Worm (Caenorhabditis elegans) whole organism, late embryonic: ENCODE measurements around the gene W06G6.10.

Experiments
- C08G9.2 ChIP-seq: sonication (generic microtip); optimal IDR thresholded peaks from 2 replicates; lab custom pipeline; 2016; ENCODE audit warnings: mild to moderate bottlenecking, missing genetic modification characterization, moderate library complexity, missing compliant biosample characterization
- C38D4.7 ChIP-seq: fragments of 200-800 bp; sonication (Bioruptor generic); optimal IDR thresholded peaks from 2 replicates; lab custom pipeline; 2018; ENCODE audit warnings: mild to moderate bottlenecking, missing genetic modification characterization, moderate library complexity, missing compliant biosample characterization
- K02D7.2 ChIP-seq: sonication (generic microtip); optimal IDR thresholded peaks from 2 replicates; lab custom pipeline; 2017; ENCODE audit warnings: mild to moderate bottlenecking, missing genetic modification characterization, missing compliant biosample characterization
- T23F11.4 ChIP-seq: fragments of 200-800 bp; sonication (Bioruptor generic); optimal IDR thresholded peaks from 2 replicates; lab custom pipeline; 2018; ENCODE audit warnings: mild to moderate bottlenecking, missing genetic modification characterization, missing compliant biosample characterization
- ahr-1 ChIP-seq: sonication (generic microtip); optimal IDR thresholded peaks from 2 replicates; lab custom pipeline; 2016; ENCODE audit warnings: missing genetic modification characterization, missing compliant biosample characterization
- ceh-18 ChIP-seq: sonication (generic microtip); optimal IDR thresholded peaks from 2 replicates; lab custom pipeline; 2016; ENCODE audit warnings: missing genetic modification characterization, missing compliant biosample characterization
- ceh-2 ChIP-seq: sonication (generic microtip); optimal IDR thresholded peaks from 2 replicates; lab custom pipeline; 2016; ENCODE audit warnings: missing genotype, missing genetic modification characterization, missing compliant biosample characterization
- ceh-22 ChIP-seq: sonication (generic microtip); optimal IDR thresholded peaks from 2 replicates; lab custom pipeline; 2017; ENCODE audit warnings: missing biosample characterization, missing genetic modification characterization
- ceh-30 ChIP-seq: fragments of 150-350 bp; optimal IDR thresholded peaks from 2 replicates; lab custom pipeline; 2014; ENCODE audit warnings: missing biosample characterization, missing genetic modification characterization
- ceh-31 ChIP-seq: sonication (generic microtip); optimal IDR thresholded peaks from 2 replicates; lab custom pipeline; 2016; ENCODE audit warnings: missing genetic modification characterization, missing compliant biosample characterization
- ceh-45 ChIP-seq: fragments of 200-800 bp; sonication (Bioruptor generic); IDR thresholded peaks from 2 replicates; pipeline ENCODE4 v1.3.6; 2022; ENCODE audit warnings: missing genetic modification reagents, missing genetic modification characterization, missing compliant biosample characterization
- ceh-48 ChIP-seq: sonication (generic microtip); optimal IDR thresholded peaks from 2 replicates; lab custom pipeline; 2016; ENCODE audit warnings: missing genetic modification characterization, inconsistent platforms, missing compliant biosample characterization
- ceh-6 ChIP-seq: fragments of 200-800 bp; sonication (Bioruptor generic); optimal IDR thresholded peaks from 2 replicates; lab custom pipeline; 2018; ENCODE audit warnings: mild to moderate bottlenecking, missing genetic modification characterization, missing compliant biosample characterization
- elt-2 ChIP-seq: sonication (generic microtip); optimal IDR thresholded peaks from 2 replicates; lab custom pipeline; 2016; ENCODE audit warnings: missing genetic modification reagents, missing genetic modification characterization, missing compliant biosample characterization
- eyg-1 ChIP-seq: sonication (generic microtip); optimal IDR thresholded peaks from 2 replicates; lab custom pipeline; 2016; ENCODE audit warnings: missing genotype, missing genetic modification characterization, missing compliant biosample characterization
- fax-1 ChIP-seq: sonication (generic microtip); optimal IDR thresholded peaks from 2 replicates; lab custom pipeline; 2016; ENCODE audit warnings: missing genotype, missing genetic modification characterization, missing compliant biosample characterization
- fkh-6 ChIP-seq: sonication (generic microtip); optimal IDR thresholded peaks from 2 replicates; lab custom pipeline; 2016; ENCODE audit warnings: missing genetic modification characterization, missing compliant biosample characterization
- gmeb-2 ChIP-seq: sonication (generic microtip); optimal IDR thresholded peaks from 2 replicates; lab custom pipeline; 2016; ENCODE audit warnings: missing genetic modification characterization, inconsistent platforms, missing compliant biosample characterization
- hlh-30 ChIP-seq: sonication (generic microtip); optimal IDR thresholded peaks from 2 replicates; lab custom pipeline; 2017; ENCODE audit warnings: antibody characterized with exemption, missing genetic modification characterization, missing compliant biosample characterization; ENCODE audit not compliant: insufficient read depth
- hlh-6 ChIP-seq: sonication (generic microtip); optimal IDR thresholded peaks from 2 replicates; lab custom pipeline; 2016; ENCODE audit warnings: missing genotype, missing genetic modification characterization, missing compliant biosample characterization
- hlh-8 ChIP-seq: sonication (generic microtip); optimal IDR thresholded peaks from 2 replicates; lab custom pipeline; 2016; ENCODE audit warnings: missing genotype, missing genetic modification characterization, missing compliant biosample characterization
- lim-6 ChIP-seq: sonication (generic microtip); optimal IDR thresholded peaks from 2 replicates; lab custom pipeline; 2016; ENCODE audit warnings: missing genetic modification characterization, missing compliant biosample characterization
- madf-2 ChIP-seq: sonication (generic microtip); optimal IDR thresholded peaks from 2 replicates; lab custom pipeline; 2017; ENCODE audit warnings: missing genetic modification characterization, missing compliant biosample characterization
- mec-3 ChIP-seq: sonication (generic microtip); optimal IDR thresholded peaks from 2 replicates; lab custom pipeline; 2016; ENCODE audit warnings: borderline replicate concordance, missing genetic modification characterization, missing compliant biosample characterization
- nfya-1 ChIP-seq: sonication (generic microtip); optimal IDR thresholded peaks from 2 replicates; lab custom pipeline; 2017; ENCODE audit warnings: missing genetic modification characterization, mild to moderate bottlenecking, missing compliant biosample characterization, antibody characterized with exemption, moderate library complexity
- nhr-11 ChIP-seq: fragments of 150-350 bp; optimal IDR thresholded peaks from 2 replicates; lab custom pipeline; 2014; ENCODE audit warnings: missing biosample characterization, missing genetic modification characterization
- nhr-232 ChIP-seq: sonication (generic microtip); optimal IDR thresholded peaks from 2 replicates; lab custom pipeline; 2016; ENCODE audit warnings: missing genetic modification characterization, missing compliant biosample characterization
- npax-4 ChIP-seq: sonication (generic microtip); optimal IDR thresholded peaks from 2 replicates; lab custom pipeline; 2016; ENCODE audit warnings: missing genetic modification characterization, missing compliant biosample characterization
- odd-2 ChIP-seq: sonication (generic microtip); optimal IDR thresholded peaks from 2 replicates; lab custom pipeline; 2017; ENCODE audit warnings: antibody characterized with exemption, mild to moderate bottlenecking, missing genetic modification characterization, missing compliant biosample characterization
- pag-3 ChIP-seq: sonication (generic microtip); optimal IDR thresholded peaks from 2 replicates; lab custom pipeline; 2016; ENCODE audit warnings: missing compliant biosample characterization, missing genetic modification characterization, borderline replicate concordance
- pat-9 ChIP-seq: fragments of 200-800 bp; sonication (Bioruptor generic); optimal IDR thresholded peaks from 2 replicates; lab custom pipeline; 2018; ENCODE audit warnings: mild to moderate bottlenecking, missing genetic modification characterization, moderate library complexity, missing compliant biosample characterization
- pqm-1 ChIP-seq: sonication (generic microtip); optimal IDR thresholded peaks from 2 replicates; lab custom pipeline; 2016; ENCODE audit warnings: missing genetic modification characterization, missing compliant biosample characterization
- pros-1 ChIP-seq: fragments of 150-350 bp; optimal IDR thresholded peaks from 2 replicates; lab custom pipeline; 2014; ENCODE audit warnings: missing biosample characterization, missing genetic modification reagents, missing genetic modification characterization
- ref-2 ChIP-seq: sonication (generic microtip); optimal IDR thresholded peaks from 2 replicates; lab custom pipeline; 2016; ENCODE audit warnings: missing genetic modification characterization, missing compliant biosample characterization
- rnt-1 ChIP-seq: sonication (generic microtip); optimal IDR thresholded peaks from 2 replicates; lab custom pipeline; 2016; ENCODE audit warnings: missing genetic modification characterization, missing compliant biosample characterization
- sox-2 ChIP-seq: fragments of 200-800 bp; sonication (Bioruptor generic); IDR thresholded peaks from 2 replicates; pipeline ENCODE4 v1.3.6; 2022; ENCODE audit warnings: missing genetic modification reagents, missing genetic modification characterization, missing compliant biosample characterization
- tbx-7 ChIP-seq: sonication (generic microtip); optimal IDR thresholded peaks from 2 replicates; lab custom pipeline; 2016; ENCODE audit warnings: missing genotype, missing genetic modification characterization, missing compliant biosample characterization
- ttx-3 ChIP-seq: sonication (generic microtip); optimal IDR thresholded peaks from 2 replicates; lab custom pipeline; 2016; ENCODE audit warnings: missing genetic modification reagents, missing genetic modification characterization, missing compliant biosample characterization
- unc-3 ChIP-seq, 2 experiments: fragments of 200-800 bp in 1 of 2; sonication (Bioruptor generic) in 1 of 2; sonication (generic microtip) in 1 of 2; conservative IDR thresholded peaks in 1 of 2; optimal IDR thresholded peaks in 1 of 2; 2 replicates each; pipeline versions ENCODE4 v1.3.6 to Lab custom; 2016 to 2022; ENCODE audit warnings: missing compliant biosample characterization in 2 of 2, missing genetic modification characterization in 2 of 2, missing genetic modification reagents in 1 of 2
- unc-55 ChIP-seq: sonication (generic microtip); optimal IDR thresholded peaks from 2 replicates; lab custom pipeline; 2017; ENCODE audit warnings: missing biosample characterization, missing genetic modification reagents, missing genetic modification characterization
- unc-86 ChIP-seq: sonication (generic microtip); optimal IDR thresholded peaks from 2 replicates; lab custom pipeline; 2016; ENCODE audit warnings: missing genetic modification characterization, missing compliant biosample characterization
- zip-5 ChIP-seq: sonication (generic microtip); optimal IDR thresholded peaks from 2 replicates; lab custom pipeline; 2016; ENCODE audit warnings: missing genetic modification characterization, missing compliant biosample characterization

Gene W06G6.10

ce11 chrV:16646372-16646771 lies 621 bp downstream of the W06G6.10 start, which contains the start of gene W06G6.9:
W06G6.9 (minus strand) TSS chrV:16646472.
- TF ChIP-seq elt-2 (tag; lab: Kevin White, UChicago) = no peak
- TF ChIP-seq, all 69 proteins: peak for 0

- TF ChIP-seq fkh-6 (tag; lab: Kevin White, UChicago) (no peak), ceh-6 (GFP tag; lab: Kevin White, UChicago) (no peak), madf-2 (no peak), ttx-3 (tag; lab: Kevin White, UChicago) (no peak)
Measured at ce11 chrV:16645201-16645940, 1.6 kb downstream of the W06G6.10 start, which contains the start of gene W06G6.17. W06G6.17 (minus strand) TSS chrV:16645251.

DNA sequence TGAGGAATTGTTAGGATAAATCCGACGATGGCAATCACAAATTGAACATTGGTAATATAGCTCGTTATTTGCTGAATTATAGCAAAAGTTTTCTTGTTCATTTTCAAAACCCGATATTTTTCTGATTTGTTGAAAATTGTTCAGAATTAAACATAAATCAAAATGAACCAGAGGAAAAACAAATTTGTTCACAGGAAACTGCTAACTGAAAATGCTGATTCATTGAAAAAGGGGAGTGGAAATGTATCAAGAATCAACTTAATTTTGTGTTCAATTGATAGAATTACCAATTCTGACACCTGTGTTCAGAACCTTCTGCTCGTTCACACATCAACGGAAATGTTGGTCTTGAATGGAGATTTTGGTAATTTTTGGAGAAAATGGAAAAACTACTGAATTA lies 3.4 kb downstream of the W06G6.10 start, which contains the start of gene srw-77:
Gene srw-77, minus strand, starts transcription at position 101 of the 400 bp plus-strand sequence.
- TF ChIP-seq unc-3 (GFP tag; conservative IDR thresholded peaks at IDR 0.05; lab: Robert Waterston, UW) = no peak
- no peak for TF ChIP-seq unc-3 (tag; optimal IDR thresholded peaks at IDR 0.05; lab: Kevin White, UChicago)
- no peak for TF ChIP-seq ceh-48
- no peak for TF ChIP-seq unc-86 (tag; lab: Kevin White, UChicago)
- no peak for TF ChIP-seq fax-1
- no peak for TF ChIP-seq npax-4 (tag; lab: Kevin White, UChicago)
- TF ChIP-seq pqm-1 (tag; lab: Kevin White, UChicago) = no peak
- no peak for TF ChIP-seq ceh-22 (tag; lab: Kevin White, UChicago)
- no peak for TF ChIP-seq ceh-30 (tag; lab: Kevin White, UChicago)
- TF ChIP-seq hlh-30 = no peak
- no peak for TF ChIP-seq sox-2 (GFP tag; lab: Robert Waterston, UW)
- TF ChIP-seq pat-9 (tag; lab: Kevin White, UChicago) = no peak
- TF ChIP-seq ceh-45 (GFP tag; lab: Robert Waterston, UW) = no peak
- no peak for TF ChIP-seq C08G9.2
- TF ChIP-seq, all 69 proteins: peak for 0

DNA sequence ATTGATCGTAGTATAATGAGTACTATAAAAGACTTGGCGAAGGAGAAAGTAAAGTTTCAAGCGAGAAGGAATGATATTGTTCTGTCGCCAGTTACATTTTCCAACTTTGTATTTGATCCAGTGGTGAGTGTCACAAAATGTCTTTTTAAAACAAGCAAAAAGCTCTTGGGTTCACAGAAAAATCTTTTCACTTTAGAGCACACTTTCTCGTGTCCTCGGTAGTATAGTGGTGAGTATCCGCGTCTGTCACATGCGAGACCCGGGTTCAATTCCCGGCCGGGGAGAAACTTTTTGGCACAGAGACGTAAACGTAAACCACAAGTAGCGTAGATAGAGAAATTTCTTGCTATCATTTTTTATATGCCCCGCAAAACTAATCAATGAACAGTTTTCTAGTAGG lies 6.6 kb downstream of the W06G6.10 start:
- no peak for TF ChIP-seq gmeb-2 (tag; lab: Kevin White, UChicago)
- no peak for TF ChIP-seq npax-4 (tag; lab: Kevin White, UChicago)
- TF ChIP-seq lim-6 = no peak
- no peak for TF ChIP-seq rnt-1 (tag; lab: Kevin White, UChicago)
- no peak for TF ChIP-seq odd-2 (tag; lab: Kevin White, UChicago)
- no peak for TF ChIP-seq zip-5 (tag; lab: Kevin White, UChicago)
- no peak for TF ChIP-seq C38D4.7 (GFP tag; lab: Kevin White, UChicago)
- TF ChIP-seq ceh-22 (tag; lab: Kevin White, UChicago) = no peak
- no peak for TF ChIP-seq nhr-232 (tag; lab: Kevin White, UChicago)
- TF ChIP-seq nhr-11 (tag; lab: Kevin White, UChicago) = no peak
- TF ChIP-seq unc-3 (GFP tag; conservative IDR thresholded peaks at IDR 0.05; lab: Robert Waterston, UW) = no peak
- TF ChIP-seq unc-3 (tag; optimal IDR thresholded peaks at IDR 0.05; lab: Kevin White, UChicago) = no peak
- no peak for TF ChIP-seq ceh-2 (tag; lab: Kevin White, UChicago)
- TF ChIP-seq unc-55 (GFP tag; lab: Kevin White, UChicago) = no peak

- TF ChIP-seq ceh-31 (no peak), elt-2 (tag; lab: Kevin White, UChicago) (no peak), pag-3 (no peak), T23F11.4 (GFP tag; lab: Kevin White, UChicago) (no peak), K02D7.2 (no peak), hlh-6 (tag; lab: Kevin White, UChicago) (no peak), hlh-8 (tag; lab: Kevin White, UChicago) (no peak), ref-2 (tag; lab: Kevin White, UChicago) (no peak), nhr-11 (tag; lab: Kevin White, UChicago) (no peak), nfya-1 (tag; lab: Kevin White, UChicago) (no peak), ahr-1 (tag; lab: Kevin White, UChicago) (no peak), eyg-1 (tag; lab: Kevin White, UChicago) (no peak), tbx-7 (tag; lab: Kevin White, UChicago) (no peak), mec-3 (no peak), pqm-1 (tag; lab: Kevin White, UChicago) (no peak), pros-1 (no peak), odd-2 (tag; lab: Kevin White, UChicago) (no peak), ceh-18 (tag; lab: Kevin White, UChicago) (no peak)
Measured at ce11 chrV:16638204-16638603, 8.8 kb downstream of the W06G6.10 start, which contains the start of gene srw-76. srw-76 (minus strand) TSS chrV:16638304.
